Fruit fly (Drosophila melanogaster): ENCODE results near the gene DIP-iota.

The DIP-iota gene

DNA sequence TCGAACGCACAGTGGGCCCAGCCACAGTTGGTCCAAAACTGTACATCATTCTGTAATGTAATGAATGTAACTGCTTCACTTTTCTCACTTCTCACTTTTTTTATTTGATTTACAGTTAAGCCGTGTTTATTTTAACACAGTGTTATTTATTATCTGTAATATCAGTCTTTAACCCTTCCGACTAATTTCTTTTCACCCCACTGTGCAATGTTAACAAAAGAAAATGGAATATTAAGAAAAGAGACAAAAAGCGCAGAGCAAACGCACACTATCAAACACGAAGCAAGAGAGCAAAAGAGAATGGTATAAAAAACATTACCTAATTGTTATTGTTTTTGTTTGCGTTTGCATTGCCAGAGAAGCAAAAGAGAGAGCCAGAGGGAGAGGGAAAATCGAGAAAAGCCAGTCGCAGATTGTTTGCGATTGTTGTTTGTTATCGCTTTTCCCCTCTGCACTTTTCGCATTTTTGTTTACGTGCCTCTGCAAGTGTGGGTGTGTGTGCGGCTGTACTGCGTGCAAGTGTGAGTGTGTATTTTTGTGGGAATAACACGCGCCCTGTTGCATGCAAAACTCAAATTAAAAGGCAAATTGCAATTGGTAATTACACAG lies 25.7 kb upstream of the DIP-iota start (continued):
- TF ChIP-seq CG16779 (GFP tag; IDR thresholded peaks at IDR 0.05): peak; percentile 93
- TF ChIP-seq Mrtf (GFP tag; IDR thresholded peaks at IDR 0.05): peak; percentile 94
- TF ChIP-seq maf-S (GFP tag; optimal IDR thresholded peaks at IDR 0.05): peak; percentile 98
- peak; percentile 98 for TF ChIP-seq CG10209 (GFP tag; optimal IDR thresholded peaks at IDR 0.05)
- peak; percentile 93 for TF ChIP-seq CG2889 (GFP tag; IDR thresholded peaks at IDR 0.05)
- TF ChIP-seq bcd (GFP tag; optimal IDR thresholded peaks at IDR 0.05): peak; percentile 98
- peak; percentile 98 for TF ChIP-seq ind (GFP tag; optimal IDR thresholded peaks at IDR 0.05)
- peak; percentile 99 for TF ChIP-seq sqz (GFP tag; optimal IDR thresholded peaks at IDR 0.05)
- TF ChIP-seq Bgb (GFP tag; IDR thresholded peaks at IDR 0.05; ENCODE audit: partially characterized antibody): peak; percentile 52; the same call in 1 of the 2 replicates
- peak; percentile 97 for TF ChIP-seq E2f1 (GFP tag; IDR thresholded peaks at IDR 0.05)
- no peak for TF ChIP-seq Hr39 (optimal IDR thresholded peaks at IDR 0.05)
- peak; percentile 89 for TF ChIP-seq exex (tag; optimal IDR thresholded peaks at IDR 0.05)
- TF ChIP-seq lov (optimal IDR thresholded peaks at IDR 0.05): no peak
- TF ChIP-seq lov (GFP tag; IDR thresholded peaks at IDR 0.05): peak; percentile 95
- TF ChIP-seq CG6683 (GFP tag; optimal IDR thresholded peaks at IDR 0.05): peak; percentile 94
- TF ChIP-seq CG30403 (GFP tag; optimal IDR thresholded peaks at IDR 0.05): peak; percentile 99
- TF ChIP-seq Poxn (GFP tag; IDR thresholded peaks at IDR 0.05): peak; percentile 88
- peak; percentile 97 for TF ChIP-seq dmrt11E (tag; optimal IDR thresholded peaks at IDR 0.05)
- TF ChIP-seq pita (GFP tag; optimal IDR thresholded peaks at IDR 0.05): no peak
- peak; percentile 97 for TF ChIP-seq Hr3 (GFP tag; optimal IDR thresholded peaks at IDR 0.05)
- TF ChIP-seq bsh (GFP tag; optimal IDR thresholded peaks at IDR 0.05): peak; percentile 92 to 99
- peak; percentile 99 for TF ChIP-seq gsb-n (tag; optimal IDR thresholded peaks at IDR 0.05)
- TF ChIP-seq CG4424 (GFP tag; optimal IDR thresholded peaks at IDR 0.05): peak; percentile 99
- TF ChIP-seq jigr1 (GFP tag; IDR thresholded peaks at IDR 0.05): peak; percentile 95
- peak; percentile 97 for TF ChIP-seq mirr (GFP tag; optimal IDR thresholded peaks at IDR 0.05)
- peak in 1 of 2 experiments; percentile 95 for TF ChIP-seq Hr78 (GFP tag; optimal IDR thresholded peaks at IDR 0.05)
- peak; percentile 93 for TF ChIP-seq CG31388 (GFP tag; optimal IDR thresholded peaks at IDR 0.05)
- peak; percentile 99 for TF ChIP-seq salm (tag; optimal IDR thresholded peaks at IDR 0.05)
- peak; percentile 91 for TF ChIP-seq CG31365 (tag; optimal IDR thresholded peaks at IDR 0.05)
- TF ChIP-seq Doc3 (GFP tag; IDR thresholded peaks at IDR 0.05; ENCODE audit: partially characterized antibody): no peak
- TF ChIP-seq CG8359 (GFP tag; optimal IDR thresholded peaks at IDR 0.05; ENCODE audit: borderline replicate concordance): peak; percentile 95
- TF ChIP-seq Six4 (GFP tag; optimal IDR thresholded peaks at IDR 0.05): peak; percentile 99
- TF ChIP-seq CG3726 (GFP tag; IDR thresholded peaks at IDR 0.05): peak; percentile 96
- peak; percentile 37; the same call in 1 of the 4 replicates for TF ChIP-seq Dll (GFP tag; IDR thresholded peaks at IDR 0.05; ENCODE audit: partially characterized antibody)
- peak; percentile 99 for TF ChIP-seq Ssrp (tag; optimal IDR thresholded peaks at IDR 0.05)
- no peak for TF ChIP-seq D (optimal IDR thresholded peaks at IDR 0.05)
- peak; percentile 99 for TF ChIP-seq D (GFP tag; optimal IDR thresholded peaks at IDR 0.05)
- peak; percentile 95 for TF ChIP-seq C15 (GFP tag; IDR thresholded peaks at IDR 0.05)
- TF ChIP-seq CG10274 (GFP tag; optimal IDR thresholded peaks at IDR 0.05): peak; percentile 91
- TF ChIP-seq yki (optimal IDR thresholded peaks at IDR 0.05): no peak
- peak; percentile 98 for TF ChIP-seq Xrp1 (GFP tag; IDR thresholded peaks at IDR 0.05)
- peak; percentile 90 for TF ChIP-seq ro (GFP tag; IDR thresholded peaks at IDR 0.05)
- peak; percentile 99 for TF ChIP-seq CG17568 (GFP tag; optimal IDR thresholded peaks at IDR 0.05)
- no peak for TF ChIP-seq Dref (GFP tag; IDR thresholded peaks at IDR 0.05)
- TF ChIP-seq CG12659 (GFP tag; optimal IDR thresholded peaks at IDR 0.05): peak; percentile 98
- TF ChIP-seq ssp (GFP tag; IDR thresholded peaks at IDR 0.05): peak; percentile 87
- TF ChIP-seq CG10147 (GFP tag; optimal IDR thresholded peaks at IDR 0.05): peak; percentile 95
- TF ChIP-seq CG32532 (GFP tag; IDR thresholded peaks at IDR 0.05): peak; percentile 97
- TF ChIP-seq H2.0 (GFP tag; IDR thresholded peaks at IDR 0.05): peak; percentile 97
- TF ChIP-seq eve (GFP tag; optimal IDR thresholded peaks at IDR 0.05): peak in 1 of 2 experiments; percentile 99
- TF ChIP-seq ewg (GFP tag; optimal IDR thresholded peaks at IDR 0.05): peak; percentile 97
